Fruit fly (Drosophila melanogaster) whole organism, pupa: ENCODE measurements around the gene bol.

Source experiments
- CG10348 ChIP-seq: fragments of 200-800 bp; sonication (Bioruptor generic); IDR thresholded peaks from 2 replicates; pipeline ENCODE4 v1.3.6; 2022; ENCODE audit warnings: missing biosample characterization, missing genetic modification characterization
- CG14655 ChIP-seq: fragments of 200-800 bp; sonication (Bioruptor generic); optimal IDR thresholded peaks from 3 replicates; lab custom pipeline; 2017; ENCODE audit warnings: mild to moderate bottlenecking, missing biosample characterization, missing genetic modification reagents, missing genetic modification characterization
- CG17806 ChIP-seq: fragments of 200-800 bp; sonication (Bioruptor generic); optimal IDR thresholded peaks from 2 replicates; lab custom pipeline; 2018; ENCODE audit warnings: missing biosample characterization, mild to moderate bottlenecking, missing genetic modification characterization, moderate library complexity
- CG32121 ChIP-seq: fragments of 200-800 bp; sonication (Bioruptor generic); IDR thresholded peaks from 2 replicates; pipeline ENCODE4 v1.3.6; 2022; ENCODE audit warnings: missing biosample characterization, missing genetic modification characterization
- CG4496 ChIP-seq: fragments of 200-800 bp; sonication (Bioruptor generic); IDR thresholded peaks from 3 replicates; pipeline ENCODE4 v1.3.6; 2022; ENCODE audit warnings: missing biosample characterization, missing genetic modification characterization
- CG8159 ChIP-seq: fragments of 200-800 bp; sonication (Bioruptor generic); optimal IDR thresholded peaks from 3 replicates; lab custom pipeline; 2018; ENCODE audit warnings: missing biosample characterization, mild to moderate bottlenecking, missing genetic modification characterization, moderate library complexity
- D1 ChIP-seq: fragments of 200-800 bp; sonication (Bioruptor generic); optimal IDR thresholded peaks from 2 replicates; lab custom pipeline; 2018; ENCODE audit warnings: missing biosample characterization, mild to moderate bottlenecking, missing genetic modification characterization, moderate library complexity
- EcR ChIP-seq: fragments of 200-800 bp; sonication (Bioruptor generic); optimal IDR thresholded peaks from 3 replicates; lab custom pipeline; 2019; ENCODE audit warnings: missing biosample characterization, missing genetic modification characterization, mild to moderate bottlenecking, moderate library complexity, missing genetic modification reagents
- Ets98B ChIP-seq: fragments of 200-800 bp; sonication (Bioruptor generic); IDR thresholded peaks from 2 replicates; pipeline ENCODE4 v1.3.6; 2022; ENCODE audit warnings: missing biosample characterization, missing genetic modification characterization
- Pif1A ChIP-seq: fragments of 200-800 bp; sonication (Bioruptor generic); optimal IDR thresholded peaks from 3 replicates; lab custom pipeline; 2016; ENCODE audit warnings: missing biosample characterization, missing genetic modification characterization
- Pif1B ChIP-seq: fragments of 200-800 bp; sonication (Bioruptor generic); optimal IDR thresholded peaks from 3 replicates; lab custom pipeline; 2016; ENCODE audit warnings: missing biosample characterization, missing genetic modification characterization
- Snoo ChIP-seq: fragments of 200-800 bp; sonication (Bioruptor generic); optimal IDR thresholded peaks from 3 replicates; lab custom pipeline; 2017; ENCODE audit warnings: missing biosample characterization, mild to moderate bottlenecking, missing genetic modification characterization, inconsistent platforms
- gl ChIP-seq: fragments of 200-800 bp; sonication (Bioruptor generic); optimal IDR thresholded peaks from 2 replicates; lab custom pipeline; 2018; ENCODE audit warnings: missing biosample characterization, mild to moderate bottlenecking, missing genetic modification characterization
- rn ChIP-seq: fragments of 200-800 bp; sonication (Bioruptor generic); IDR thresholded peaks from 2 replicates; pipeline ENCODE4 v1.3.6; 2022; ENCODE audit warnings: missing biosample characterization, missing genetic modification characterization

DNA sequence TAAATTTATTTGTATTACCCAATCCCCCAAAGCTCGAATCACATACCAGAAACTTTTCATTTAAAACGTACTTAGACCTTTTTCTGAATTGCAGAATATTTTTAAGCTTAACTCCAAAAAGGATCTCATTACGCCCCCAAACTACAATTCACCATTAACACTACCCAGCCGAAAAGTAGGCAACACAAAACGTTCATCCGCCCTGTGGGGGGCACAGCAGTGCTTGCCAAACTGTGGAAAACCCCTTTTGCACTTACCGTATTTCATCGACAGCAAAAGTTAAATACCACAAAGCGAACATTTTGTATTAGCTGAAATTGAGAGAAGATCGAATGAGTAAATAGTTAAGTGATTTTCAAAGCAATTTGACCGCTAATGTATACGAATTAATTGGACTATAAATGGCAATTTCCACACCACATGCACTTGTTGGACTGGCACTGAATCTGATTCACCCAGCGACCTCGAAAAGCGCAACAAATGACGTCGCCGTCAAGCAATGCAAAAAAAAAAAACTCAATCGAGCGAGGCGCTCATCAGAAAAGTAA is 69.9 kb downstream of the bol start:
- TF ChIP-seq CG4496 (no peak), Snoo (tag; lab: Kevin White, UChicago) (no peak), CG10348 (GFP tag; lab: Robert Waterston, UW) (no peak), CG17806 (no peak), EcR (no peak), CG8159 (no peak), Pif1A (GFP tag; lab: Kevin White, UChicago) (no peak), D1 (tag; lab: Kevin White, UChicago) (no peak), gl (tag; lab: Kevin White, UChicago) (no peak), Pif1B (GFP tag; lab: Kevin White, UChicago) (no peak), CG32121 (GFP tag; lab: Robert Waterston, UW) (no peak), Ets98B (GFP tag; lab: Robert Waterston, UW) (peak; percentile 9; the same call in 1 of the 2 replicates), CG14655 (no peak), rn (GFP tag; lab: Robert Waterston, UW) (no peak)
